Fruit fly (Drosophila melanogaster) whole organism, embryonic: ENCODE results near the gene CG34434.

Source experiments
- ATbp ChIP-seq: fragments of 200-800 bp; sonication (Bioruptor generic); optimal IDR thresholded peaks from 2 replicates; lab custom pipeline; 2017; ENCODE audit warnings: missing biosample characterization, mild to moderate bottlenecking, missing genetic modification characterization, missing genetic modification reagents
- Aef1 ChIP-seq: fragments of 200-800 bp; sonication (Bioruptor generic); IDR thresholded peaks from 3 replicates; pipeline ENCODE4 v1.3.6; 2022; ENCODE audit warnings: missing biosample characterization, missing genetic modification characterization
- Antp ChIP-seq: fragments of 200-800 bp; sonication (Bioruptor generic); optimal IDR thresholded peaks from 3 replicates; lab custom pipeline; 2016; ENCODE audit warnings: missing biosample characterization, missing genetic modification characterization
- Asciz ChIP-seq: fragments of 200-800 bp; sonication (Bioruptor generic); optimal IDR thresholded peaks from 2 replicates; lab custom pipeline; 2017; ENCODE audit warnings: missing biosample characterization, mild to moderate bottlenecking, missing genetic modification characterization, missing genetic modification reagents
- CG10431 ChIP-seq: fragments of 200-800 bp; sonication (Bioruptor generic); optimal IDR thresholded peaks from 3 replicates; lab custom pipeline; 2018; ENCODE audit warnings: missing biosample characterization, mild to moderate bottlenecking, missing genetic modification characterization
- CG10565 ChIP-seq: fragments of 200-800 bp; sonication (Bioruptor generic); optimal IDR thresholded peaks from 3 replicates; lab custom pipeline; 2016; ENCODE audit warnings: missing biosample characterization, mild to moderate bottlenecking, missing genetic modification characterization
- CG11560 ChIP-seq: fragments of 200-800 bp; sonication (Bioruptor generic); IDR thresholded peaks from 3 replicates; pipeline ENCODE4 v1.3.6; 2022; ENCODE audit warnings: missing biosample characterization, missing genetic modification characterization
- CG15479 ChIP-seq: fragments of 200-800 bp; sonication (Bioruptor generic); optimal IDR thresholded peaks from 3 replicates; lab custom pipeline; 2019; ENCODE audit warnings: missing biosample characterization, mild to moderate bottlenecking, missing genetic modification characterization, moderate library complexity
- CG15601 ChIP-seq: fragments of 200-800 bp; sonication (Bioruptor generic); optimal IDR thresholded peaks from 3 replicates; lab custom pipeline; 2019; ENCODE audit warnings: missing biosample characterization, mild to moderate bottlenecking, missing genetic modification characterization, moderate library complexity
- CG18011 ChIP-seq: fragments of 200-800 bp; sonication (Bioruptor generic); optimal IDR thresholded peaks from 2 replicates; lab custom pipeline; 2017; ENCODE audit warnings: missing biosample characterization, missing genetic modification characterization, mild to moderate bottlenecking, moderate library complexity, missing genotype
- CG31365 ChIP-seq: fragments of 200-800 bp; sonication (Bioruptor generic); optimal IDR thresholded peaks from 2 replicates; lab custom pipeline; 2018; ENCODE audit warnings: missing biosample characterization, mild to moderate bottlenecking, missing genetic modification characterization
- CG32532 ChIP-seq: fragments of 200-800 bp; sonication (Bioruptor generic); IDR thresholded peaks from 2 replicates; pipeline ENCODE4 v1.3.6; 2022; ENCODE audit warnings: missing biosample characterization, missing genetic modification characterization
- CG32767 ChIP-seq: fragments of 200-800 bp; sonication (Bioruptor generic); IDR thresholded peaks from 2 replicates; pipeline ENCODE4 v1.3.6; 2022; ENCODE audit warnings: missing biosample characterization, missing genetic modification characterization
- CG34224 ChIP-seq: fragments of 200-800 bp; sonication (Bioruptor generic); IDR thresholded peaks from 3 replicates; pipeline ENCODE4 v1.3.6; 2022; ENCODE audit warnings: missing biosample characterization, missing genetic modification characterization; ENCODE audit not compliant: partially characterized antibody
- CG4424 ChIP-seq: fragments of 200-800 bp; sonication (Bioruptor generic); optimal IDR thresholded peaks from 3 replicates; lab custom pipeline; 2016; ENCODE audit warnings: missing biosample characterization, missing genetic modification characterization
- CG7556 ChIP-seq: fragments of 200-800 bp; sonication (Bioruptor generic); optimal IDR thresholded peaks from 2 replicates; lab custom pipeline; 2017; ENCODE audit warnings: missing biosample characterization, mild to moderate bottlenecking, missing genetic modification characterization
- CG7987 ChIP-seq: fragments of 200-800 bp; sonication (Bioruptor generic); optimal IDR thresholded peaks from 2 replicates; lab custom pipeline; 2018; ENCODE audit warnings: missing biosample characterization, mild to moderate bottlenecking, missing genetic modification characterization, moderate library complexity
- CG8924 ChIP-seq: fragments of 200-800 bp; optimal IDR thresholded peaks from 3 replicates; lab custom pipeline; 2019; ENCODE audit warnings: missing biosample characterization, mild to moderate bottlenecking, missing genetic modification characterization, moderate library complexity
- ERR ChIP-seq: fragments of 200-800 bp; sonication (Bioruptor generic); optimal IDR thresholded peaks from 2 replicates; lab custom pipeline; 2016; ENCODE audit warnings: missing biosample characterization, missing genetic modification characterization
- HHEX ChIP-seq: fragments of 200-800 bp; sonication (Bioruptor generic); optimal IDR thresholded peaks from 3 replicates; lab custom pipeline; 2017; ENCODE audit warnings: missing biosample characterization, mild to moderate bottlenecking, missing genetic modification characterization, missing genetic modification reagents
- HLH4C ChIP-seq: fragments of 200-800 bp; sonication (Bioruptor generic); IDR thresholded peaks from 3 replicates; pipeline ENCODE4 v1.3.6; 2022; ENCODE audit warnings: missing biosample characterization, missing genetic modification characterization; ENCODE audit not compliant: partially characterized antibody
- Hmr ChIP-seq: fragments of 200-800 bp; sonication (Bioruptor generic); optimal IDR thresholded peaks from 3 replicates; lab custom pipeline; 2017; ENCODE audit warnings: mild to moderate bottlenecking, missing biosample characterization, missing genetic modification reagents, missing genetic modification characterization
- Poxn ChIP-seq: fragments of 200-800 bp; sonication (Bioruptor generic); IDR thresholded peaks from 2 replicates; pipeline ENCODE4 v1.3.6; 2022; ENCODE audit warnings: missing biosample characterization, missing genetic modification characterization
- Ravus ChIP-seq: fragments of 200-800 bp; sonication (Bioruptor generic); IDR thresholded peaks from 2 replicates; pipeline ENCODE4 v1.3.6; 2022; ENCODE audit warnings: missing biosample characterization, missing genetic modification characterization
- Rfx ChIP-seq: fragments of 200-800 bp; sonication (Bioruptor generic); IDR thresholded peaks from 2 replicates; pipeline ENCODE4 v1.3.6; 2022; ENCODE audit warnings: missing biosample characterization, missing genetic modification characterization
- Sin3A ChIP-seq: fragments of >200 bp; optimal IDR thresholded peaks from 2 replicates; lab custom pipeline; 2018
- Spps ChIP-seq: fragments of 200-800 bp; sonication (Bioruptor generic); optimal IDR thresholded peaks from 2 replicates; lab custom pipeline; 2018; ENCODE audit warnings: missing biosample characterization, mild to moderate bottlenecking, missing genetic modification characterization
- Sry-δ ChIP-seq: fragments of 200-800 bp; sonication (Bioruptor generic); optimal IDR thresholded peaks from 2 replicates; lab custom pipeline; 2016; ENCODE audit warnings: missing biosample characterization, missing genetic modification characterization
- Usf ChIP-seq: fragments of 200-800 bp; sonication (Bioruptor generic); optimal IDR thresholded peaks from 2 replicates; lab custom pipeline; 2017; ENCODE audit warnings: missing genotype, missing biosample characterization, missing genetic modification characterization
- ab ChIP-seq: fragments of 200-800 bp; sonication (Bioruptor generic); optimal IDR thresholded peaks from 2 replicates; lab custom pipeline; 2016; ENCODE audit warnings: missing biosample characterization, missing genetic modification characterization
- ash1 ChIP-seq: fragments of 200-800 bp; sonication (Bioruptor generic); optimal IDR thresholded peaks from 2 replicates; lab custom pipeline; 2018; ENCODE audit warnings: missing biosample characterization, mild to moderate bottlenecking, missing genetic modification characterization
- bab2 ChIP-seq: fragments of 200-800 bp; sonication (Bioruptor generic); optimal IDR thresholded peaks from 2 replicates; lab custom pipeline; 2016; ENCODE audit warnings: missing biosample characterization, missing genetic modification characterization
- bsh ChIP-seq, 2 experiments: fragments of 200-800 bp; sonication (Bioruptor generic); optimal IDR thresholded peaks; 2 replicates each; lab custom pipeline; 2017 to 2018; ENCODE audit warnings: mild to moderate bottlenecking in 2 of 2, missing biosample characterization in 2 of 2, missing genetic modification characterization in 2 of 2, moderate library complexity in 1 of 2
- chinmo ChIP-seq: fragments of 200-800 bp; sonication (Bioruptor generic); IDR thresholded peaks from 4 replicates; pipeline ENCODE4 v1.3.6; 2022; ENCODE audit warnings: missing biosample characterization, missing genetic modification characterization; ENCODE audit not compliant: partially characterized antibody
- chn ChIP-seq: fragments of 200-800 bp; sonication (Bioruptor generic); optimal IDR thresholded peaks from 2 replicates; lab custom pipeline; 2016; ENCODE audit warnings: missing biosample characterization, missing genetic modification characterization
- ci ChIP-seq: fragments of 200-800 bp; sonication (Bioruptor generic); IDR thresholded peaks from 3 replicates; pipeline ENCODE4 v1.3.6; 2022; ENCODE audit warnings: missing biosample characterization, missing genetic modification characterization
- gem ChIP-seq: fragments of 200-800 bp; sonication (Bioruptor generic); optimal IDR thresholded peaks from 2 replicates; lab custom pipeline; 2019; ENCODE audit warnings: missing biosample characterization, mild to moderate bottlenecking, missing genetic modification characterization, moderate library complexity
- gsb-n ChIP-seq: fragments of 200-800 bp; sonication (Bioruptor generic); optimal IDR thresholded peaks from 3 replicates; lab custom pipeline; 2018; ENCODE audit warnings: missing biosample characterization, mild to moderate bottlenecking, missing genetic modification characterization
- jumu ChIP-seq: fragments of 200-800 bp; sonication (Bioruptor generic); optimal IDR thresholded peaks from 3 replicates; lab custom pipeline; 2016; ENCODE audit warnings: missing biosample characterization, missing genetic modification characterization
- lmd ChIP-seq: fragments of 200-800 bp; sonication (Bioruptor generic); IDR thresholded peaks from 2 replicates; pipeline ENCODE4 v1.3.6; 2022; ENCODE audit warnings: missing biosample characterization, missing genetic modification characterization
- lola ChIP-seq, 3 experiments: fragments of >200 bp in 2 of 3; fragments of 200-800 bp in 1 of 3; sonication (Bioruptor generic) in 1 of 3; optimal IDR thresholded peaks; 2 replicates each; lab custom pipeline; 2017 to 2019; ENCODE audit warnings: missing biosample characterization in 3 of 3, missing genetic modification characterization in 3 of 3, mild to moderate bottlenecking in 1 of 3, moderate library complexity in 1 of 3
- luna ChIP-seq: fragments of 200-800 bp; sonication (Bioruptor generic); optimal IDR thresholded peaks from 2 replicates; lab custom pipeline; 2016; ENCODE audit warnings: missing biosample characterization, missing genetic modification characterization
- nom ChIP-seq: fragments of 200-800 bp; sonication (Bioruptor generic); optimal IDR thresholded peaks from 2 replicates; lab custom pipeline; 2017; ENCODE audit warnings: missing biosample characterization, missing genetic modification characterization, mild to moderate bottlenecking, moderate library complexity, missing genetic modification reagents
- pb ChIP-seq: fragments of 200-800 bp; sonication (Bioruptor generic); optimal IDR thresholded peaks from 3 replicates; lab custom pipeline; 2016; ENCODE audit warnings: missing biosample characterization, missing genetic modification characterization
- pzg ChIP-seq: fragments of 200-800 bp; sonication (Bioruptor generic); optimal IDR thresholded peaks from 3 replicates; lab custom pipeline; 2018; ENCODE audit warnings: missing biosample characterization, mild to moderate bottlenecking, missing genetic modification characterization, moderate library complexity
- sd ChIP-seq: fragments of 200-800 bp; sonication (Bioruptor generic); optimal IDR thresholded peaks from 3 replicates; lab custom pipeline; 2018; ENCODE audit warnings: missing biosample characterization, mild to moderate bottlenecking, missing genetic modification characterization, moderate library complexity
- unpg ChIP-seq: fragments of 200-800 bp; sonication (Bioruptor generic); optimal IDR thresholded peaks from 3 replicates; lab custom pipeline; 2018; ENCODE audit warnings: missing biosample characterization, mild to moderate bottlenecking, missing genetic modification characterization, moderate library complexity
- vvl ChIP-seq: fragments of 200-800 bp; sonication (Bioruptor generic); IDR thresholded peaks from 2 replicates; pipeline ENCODE4 v1.3.6; 2022; ENCODE audit warnings: missing biosample characterization, missing genetic modification characterization
- wor ChIP-seq: fragments of 200-800 bp; sonication (Bioruptor generic); IDR thresholded peaks from 2 replicates; pipeline ENCODE4 v1.3.6; 2022; ENCODE audit warnings: missing biosample characterization, missing genetic modification characterization
- zfh1 ChIP-seq: fragments of 200-800 bp; sonication (Bioruptor generic); IDR thresholded peaks from 3 replicates; pipeline ENCODE4 v1.3.6; 2022; ENCODE audit warnings: missing biosample characterization, missing genetic modification characterization

Gene CG34434

DNA sequence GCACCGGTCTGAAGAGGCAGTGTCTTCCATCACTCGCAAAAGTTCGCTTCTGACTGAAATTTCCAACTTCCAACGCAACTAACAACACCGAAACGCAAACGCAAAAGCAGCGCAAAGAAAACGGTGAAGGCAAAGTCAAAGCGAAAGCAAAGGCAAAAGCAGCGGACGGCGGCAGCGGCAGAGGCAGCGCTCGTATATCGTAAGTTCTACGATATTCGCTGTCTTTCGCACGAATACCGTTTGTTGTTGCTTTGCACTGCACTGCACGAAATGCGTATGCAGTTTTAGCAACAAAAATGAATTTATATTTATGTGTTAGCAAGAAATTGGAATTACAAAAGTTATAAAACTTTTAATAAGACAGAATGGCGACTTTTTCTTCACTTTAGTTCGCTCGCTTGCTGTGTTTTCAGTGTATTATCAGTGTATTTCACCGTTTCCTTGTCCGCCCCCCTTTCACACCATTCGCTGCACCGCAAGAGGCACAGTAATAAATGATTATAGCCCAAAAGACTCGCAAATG is 32.3 kb upstream of the CG34434 start, which contains the start of gene OtopLa (continued):
- peak; percentile 80 for TF ChIP-seq jumu (GFP tag; lab: Kevin White, UChicago)
- peak; percentile 86 for TF ChIP-seq Asciz (GFP tag; lab: Kevin White, UChicago)
- TF ChIP-seq CG15601, result peak; percentile 76
- no peak for TF ChIP-seq pzg (GFP tag; lab: Kevin White, UChicago)
- peak; percentile 84 for TF ChIP-seq lmd (GFP tag; lab: Robert Waterston, UW)
- peak; percentile 81 for TF ChIP-seq Antp (GFP tag; lab: Kevin White, UChicago)
- TF ChIP-seq chn (GFP tag; lab: Kevin White, UChicago), result peak; percentile 70
- TF ChIP-seq vvl, result peak; percentile 94
- TF ChIP-seq CG32532, result peak; percentile 84
- peak; percentile 31 for TF ChIP-seq ab (GFP tag; lab: Kevin White, UChicago)
- peak; percentile 50 for TF ChIP-seq CG10431
- TF ChIP-seq CG8924, result peak; percentile 75
- TF ChIP-seq chinmo (GFP tag; lab: Robert Waterston, UW), result 0 out of 4 replicates have a peak, but pooled peaks have one; percentile 9

DNA sequence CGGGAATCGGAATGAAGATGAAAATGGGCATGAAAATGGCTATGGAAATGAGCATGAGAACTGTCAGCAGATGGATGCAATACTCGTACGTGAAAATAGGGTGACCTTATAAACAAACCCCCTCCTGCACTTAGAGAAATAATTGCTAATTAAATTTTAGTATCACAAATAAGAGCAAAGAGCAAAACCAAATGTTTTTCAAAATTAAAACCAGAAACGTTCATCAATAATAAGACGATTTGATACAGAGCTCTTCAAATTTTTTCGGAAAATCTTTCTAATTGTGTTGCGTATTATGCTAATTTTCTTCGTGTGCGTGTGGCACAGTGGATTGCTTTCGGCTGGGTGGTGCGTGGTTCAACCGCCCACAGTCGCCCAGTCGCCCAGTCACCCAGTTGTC is 30.1 kb upstream of the CG34434 start:
- TF ChIP-seq pb (GFP tag; lab: Kevin White, UChicago), result no peak
- no peak for TF ChIP-seq sd
- TF ChIP-seq Ravus (GFP tag; lab: Robert Waterston, UW), result no peak
- no peak for TF ChIP-seq HHEX (GFP tag; lab: Kevin White, UChicago)
- no peak for TF ChIP-seq CG18011 (GFP tag; lab: Kevin White, UChicago)
- TF ChIP-seq CG4424 (GFP tag; lab: Kevin White, UChicago), result peak; percentile 13
- peak; percentile 45; the same call in 1 of the 3 replicates for TF ChIP-seq ci (GFP tag; lab: Robert Waterston, UW)
- peak in 1 of 2 experiments; percentile 56 for TF ChIP-seq bsh (GFP tag; optimal IDR thresholded peaks at IDR 0.05; lab: Kevin White, UChicago)
- no peak for TF ChIP-seq bab2
- no peak for TF ChIP-seq HLH4C (GFP tag; lab: Robert Waterston, UW)
- TF ChIP-seq gem (tag; lab: Kevin White, UChicago), result peak; percentile 57
- no peak for TF ChIP-seq CG11560 (tag; lab: Robert Waterston, UW)
- peak; percentile 18 for TF ChIP-seq CG7556 (GFP tag; lab: Kevin White, UChicago)
- TF ChIP-seq unpg (GFP tag; lab: Kevin White, UChicago), result peak; percentile 35
- no peak for TF ChIP-seq CG31365 (tag; lab: Kevin White, UChicago)
- TF ChIP-seq Rfx (GFP tag; lab: Robert Waterston, UW), result no peak
- no peak for TF ChIP-seq ERR
- no peak for TF ChIP-seq ash1
- TF ChIP-seq Spps (tag; lab: Kevin White, UChicago), result no peak
- TF ChIP-seq Sry-δ (GFP tag; lab: Kevin White, UChicago), result no peak
- no peak for TF ChIP-seq nom
- TF ChIP-seq ATbp (GFP tag; lab: Kevin White, UChicago), result peak; percentile 11
- no peak for TF ChIP-seq CG7987 (GFP tag; lab: Kevin White, UChicago)
- no peak for TF ChIP-seq CG10565 (GFP tag; lab: Kevin White, UChicago)
- TF ChIP-seq Usf, result no peak
- no peak for TF ChIP-seq lmd (GFP tag; lab: Robert Waterston, UW)
- TF ChIP-seq CG32767, result no peak
- peak; percentile 29 for TF ChIP-seq gsb-n
- TF ChIP-seq Hmr (GFP tag; lab: Kevin White, UChicago), result no peak
- no peak for TF ChIP-seq CG34224
- TF ChIP-seq Poxn (GFP tag; lab: Robert Waterston, UW), result no peak
- TF ChIP-seq Sin3A, result no peak
- TF ChIP-seq Aef1 (GFP tag; lab: Robert Waterston, UW), result no peak
- TF ChIP-seq lola (GFP tag; optimal IDR thresholded peaks at IDR 0.05; lab: Kevin White, UChicago), result peak in 1 of 3 experiments; percentile 28
- no peak for TF ChIP-seq luna (GFP tag; lab: Kevin White, UChicago)
- TF ChIP-seq CG15479 (GFP tag; lab: Kevin White, UChicago), result no peak
- no peak for TF ChIP-seq wor (GFP tag; lab: Robert Waterston, UW)
- no peak for TF ChIP-seq zfh1 (GFP tag; lab: Robert Waterston, UW)
